Worm (Caenorhabditis elegans) whole organism, mixed stage, embryonic: ENCODE measurements around the gene sra-33.

Source experiments
- M03D4.4 ChIP-seq: sonication (generic microtip); optimal IDR thresholded peaks from 2 replicates; lab custom pipeline; 2017; ENCODE audit warnings: mild to moderate bottlenecking, missing genetic modification characterization, missing compliant biosample characterization
- bed-3 ChIP-seq: fragments of 200-800 bp; sonication (Bioruptor generic); optimal IDR thresholded peaks from 3 replicates; lab custom pipeline; 2018; ENCODE audit warnings: mild to moderate bottlenecking, missing genetic modification characterization, moderate library complexity, missing compliant biosample characterization
- blmp-1 ChIP-seq: fragments of 150-350 bp; optimal IDR thresholded peaks from 2 replicates; lab custom pipeline; 2014; ENCODE audit warnings: missing biosample characterization, missing genetic modification characterization
- ceh-39 ChIP-seq: fragments of 150-350 bp; optimal IDR thresholded peaks from 2 replicates; lab custom pipeline; 2014; ENCODE audit warnings: missing biosample characterization, missing genetic modification characterization
- ceh-43 ChIP-seq: fragments of 200-800 bp; sonication (Bioruptor generic); optimal IDR thresholded peaks from 2 replicates; lab custom pipeline; 2018; ENCODE audit warnings: mild to moderate bottlenecking, missing genetic modification characterization, moderate library complexity, missing compliant biosample characterization
- ceh-83 ChIP-seq: fragments of 200-800 bp; sonication (Bioruptor generic); optimal IDR thresholded peaks from 2 replicates; lab custom pipeline; 2018; ENCODE audit warnings: mild to moderate bottlenecking, missing genetic modification characterization, missing compliant biosample characterization
- ces-1 ChIP-seq: fragments of 150-350 bp; optimal IDR thresholded peaks from 2 replicates; lab custom pipeline; 2014; ENCODE audit warnings: missing biosample characterization, missing genetic modification reagents, missing genetic modification characterization
- cnd-1 ChIP-seq: fragments of 200-800 bp; sonication (Bioruptor generic); optimal IDR thresholded peaks from 2 replicates; lab custom pipeline; 2018; ENCODE audit warnings: mild to moderate bottlenecking, missing genetic modification characterization, missing compliant biosample characterization
- drap-1 ChIP-seq: fragments of 200-800 bp; sonication (Bioruptor generic); optimal IDR thresholded peaks from 3 replicates; lab custom pipeline; 2018; ENCODE audit warnings: mild to moderate bottlenecking, missing genetic modification characterization, missing compliant biosample characterization
- elt-1 ChIP-seq: sonication (generic microtip); optimal IDR thresholded peaks from 2 replicates; lab custom pipeline; 2017; ENCODE audit warnings: missing genetic modification characterization, mild to moderate bottlenecking, missing compliant biosample characterization, antibody characterized with exemption, moderate library complexity, borderline replicate concordance; ENCODE audit not compliant: insufficient read depth
- elt-3 ChIP-seq: fragments of 150-350 bp; optimal IDR thresholded peaks from 2 replicates; lab custom pipeline; 2014; ENCODE audit warnings: missing biosample characterization, missing genetic modification characterization
- flh-1 ChIP-seq: fragments of 200-800 bp; sonication (Bioruptor generic); optimal IDR thresholded peaks from 2 replicates; lab custom pipeline; 2018; ENCODE audit warnings: mild to moderate bottlenecking, missing genetic modification characterization, moderate library complexity, missing compliant biosample characterization
- ham-2 ChIP-seq: fragments of 200-800 bp; sonication (Bioruptor generic); optimal IDR thresholded peaks from 2 replicates; lab custom pipeline; 2018; ENCODE audit warnings: mild to moderate bottlenecking, missing genetic modification characterization, missing compliant biosample characterization
- hlh-1 ChIP-seq: fragments of 150-350 bp; optimal IDR thresholded peaks from 2 replicates; lab custom pipeline; 2014; ENCODE audit warnings: missing biosample characterization, missing genetic modification reagents, missing genetic modification characterization
- lin-13 ChIP-seq: fragments of 150-350 bp; optimal IDR thresholded peaks from 2 replicates; lab custom pipeline; 2014; ENCODE audit warnings: missing biosample characterization, missing genetic modification characterization
- lin-32 ChIP-seq: fragments of 200-800 bp; sonication (Bioruptor generic); optimal IDR thresholded peaks from 2 replicates; lab custom pipeline; 2018; ENCODE audit warnings: mild to moderate bottlenecking, missing genetic modification characterization, missing compliant biosample characterization
- lsy-2 ChIP-seq: fragments of 150-350 bp; optimal IDR thresholded peaks from 2 replicates; lab custom pipeline; 2014; ENCODE audit warnings: missing biosample characterization, missing genetic modification characterization
- mab-5 ChIP-seq: fragments of 150-350 bp; optimal IDR thresholded peaks from 2 replicates; lab custom pipeline; 2014; ENCODE audit warnings: missing biosample characterization, missing genetic modification characterization
- mep-1 ChIP-seq: fragments of 150-350 bp; optimal IDR thresholded peaks from 2 replicates; lab custom pipeline; 2017; ENCODE audit warnings: missing biosample characterization, missing genetic modification reagents, missing genetic modification characterization, inconsistent platforms
- mls-2 ChIP-seq: sonication (generic microtip); optimal IDR thresholded peaks from 2 replicates; lab custom pipeline; 2016; ENCODE audit warnings: mild to moderate bottlenecking, missing genetic modification characterization, moderate library complexity, missing compliant biosample characterization
- nhr-12 ChIP-seq: fragments of 150-350 bp; optimal IDR thresholded peaks from 2 replicates; lab custom pipeline; 2014; ENCODE audit warnings: missing biosample characterization, missing genetic modification characterization
- nhr-2 ChIP-seq: fragments of 150-350 bp; optimal IDR thresholded peaks from 2 replicates; lab custom pipeline; 2014; ENCODE audit warnings: missing biosample characterization, missing genetic modification characterization
- nhr-237 ChIP-seq: fragments of 150-350 bp; optimal IDR thresholded peaks from 2 replicates; lab custom pipeline; 2014; ENCODE audit warnings: missing biosample characterization, missing genetic modification characterization
- nhr-28 ChIP-seq: fragments of 150-350 bp; optimal IDR thresholded peaks from 2 replicates; lab custom pipeline; 2014; ENCODE audit warnings: missing biosample characterization, missing genetic modification characterization
- nhr-76 ChIP-seq: sonication (generic microtip); optimal IDR thresholded peaks from 2 replicates; lab custom pipeline; 2017; ENCODE audit warnings: missing biosample characterization, missing genetic modification characterization
- pha-4 ChIP-seq: fragments of 150-350 bp; optimal IDR thresholded peaks from 2 replicates; lab custom pipeline; 2018; ENCODE audit warnings: missing biosample characterization, missing genetic modification reagents, missing genetic modification characterization
- sem-2 ChIP-seq: fragments of 200-800 bp; sonication (Bioruptor generic); optimal IDR thresholded peaks from 2 replicates; lab custom pipeline; 2018; ENCODE audit warnings: mild to moderate bottlenecking, missing genetic modification characterization, missing compliant biosample characterization
- snpc-4 ChIP-seq: fragments of 150-350 bp; optimal IDR thresholded peaks from 2 replicates; lab custom pipeline; 2014; ENCODE audit warnings: missing biosample characterization, missing genetic modification characterization
- sptf-1 ChIP-seq: sonication (generic microtip); optimal IDR thresholded peaks from 2 replicates; lab custom pipeline; 2017; ENCODE audit warnings: mild to moderate bottlenecking, missing genetic modification characterization, moderate library complexity, missing compliant biosample characterization
- tbx-8 ChIP-seq: fragments of 200-800 bp; sonication (Bioruptor generic); optimal IDR thresholded peaks from 2 replicates; lab custom pipeline; 2018; ENCODE audit warnings: mild to moderate bottlenecking, missing genetic modification characterization, moderate library complexity, missing compliant biosample characterization
- unc-120 ChIP-seq: sonication (generic microtip); optimal IDR thresholded peaks from 2 replicates; lab custom pipeline; 2017; ENCODE audit warnings: missing genetic modification characterization, missing compliant biosample characterization; ENCODE audit not compliant: poor library complexity, severe bottlenecking
- unc-39 ChIP-seq: fragments of 150-350 bp; optimal IDR thresholded peaks from 2 replicates; lab custom pipeline; 2014; ENCODE audit warnings: missing biosample characterization, missing genetic modification characterization
- unc-62 ChIP-seq: fragments of 150-350 bp; optimal IDR thresholded peaks from 2 replicates; lab custom pipeline; 2014; ENCODE audit warnings: missing biosample characterization, missing genetic modification reagents, missing genetic modification characterization
- zip-8 ChIP-seq: fragments of 150-350 bp; optimal IDR thresholded peaks from 2 replicates; lab custom pipeline; 2014; ENCODE audit warnings: missing biosample characterization, missing genetic modification characterization
- ztf-11 ChIP-seq: fragments of 150-350 bp; optimal IDR thresholded peaks from 2 replicates; lab custom pipeline; 2014; ENCODE audit warnings: missing biosample characterization, missing genetic modification characterization

The sra-33 gene

DNA sequence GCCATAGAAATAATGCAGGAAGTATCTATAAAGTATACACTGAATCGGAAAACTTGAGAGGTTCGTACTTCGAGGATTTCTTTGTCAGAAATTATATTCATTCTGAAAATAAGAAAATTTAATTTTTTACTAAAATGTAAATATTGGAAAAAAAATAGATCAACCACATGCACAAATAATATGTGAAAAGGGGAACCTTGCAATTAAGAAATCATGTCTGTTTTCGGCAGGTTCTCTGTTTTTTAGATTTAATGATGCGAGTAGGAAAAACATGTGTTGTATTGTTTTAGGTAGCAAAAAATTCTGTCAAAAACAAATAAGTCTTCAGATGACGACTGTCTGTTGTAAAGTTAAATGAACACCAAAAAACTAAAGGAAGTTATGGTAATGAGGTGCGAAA lies at the start of gene sra-33:
sra-33 (minus strand) TSS at position 101 of the 400 bp plus-strand sequence.
- TF ChIP-seq nhr-2 (tag; lab: Kevin White, UChicago): no peak
- no peak for TF ChIP-seq nhr-76 (tag; lab: Kevin White, UChicago)
- TF ChIP-seq lsy-2: no peak
- TF ChIP-seq unc-39 (tag; lab: Kevin White, UChicago): no peak
- no peak for TF ChIP-seq nhr-28 (tag; lab: Kevin White, UChicago)
- TF ChIP-seq mls-2 (tag; lab: Kevin White, UChicago): no peak
- no peak for TF ChIP-seq ztf-11 (tag; lab: Kevin White, UChicago)
- no peak for TF ChIP-seq mep-1 (tag; lab: Kevin White, UChicago)
- TF ChIP-seq blmp-1 (tag; lab: Kevin White, UChicago): no peak
- TF ChIP-seq bed-3 (GFP tag; lab: Kevin White, UChicago): no peak
- TF ChIP-seq cnd-1 (tag; lab: Kevin White, UChicago): no peak
- no peak for TF ChIP-seq lin-32 (GFP tag; lab: Kevin White, UChicago)
- TF ChIP-seq sem-2 (GFP tag; lab: Kevin White, UChicago): no peak
- no peak for TF ChIP-seq unc-62
- no peak for TF ChIP-seq ceh-39
- TF ChIP-seq nhr-237 (tag; lab: Kevin White, UChicago): no peak

DNA sequence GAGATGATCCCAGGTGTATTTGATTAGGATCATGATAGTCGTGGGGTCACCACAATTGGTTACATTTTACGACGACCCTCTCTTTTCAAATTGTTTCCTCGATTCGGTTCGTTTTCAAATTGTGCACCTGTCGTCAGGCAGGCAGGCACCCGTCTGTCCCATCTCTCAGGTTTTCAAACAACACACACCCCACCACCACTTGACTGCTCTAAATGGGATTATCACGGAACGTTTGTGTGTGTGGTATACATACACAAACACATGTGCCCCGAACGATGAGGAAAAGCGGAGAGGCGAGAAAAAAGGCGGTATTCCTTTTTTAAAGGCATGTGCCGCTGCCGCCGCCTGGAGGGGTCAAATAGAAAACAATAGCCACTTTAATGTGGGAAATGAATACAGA lies 48.3 kb upstream of the sra-33 start:
- no peak for TF ChIP-seq snpc-4 (tag; lab: Kevin White, UChicago)
- TF ChIP-seq zip-8 (tag; lab: Kevin White, UChicago): no peak
- TF ChIP-seq cnd-1 (tag; lab: Kevin White, UChicago): peak; percentile 5
- TF ChIP-seq hlh-1 (tag; lab: Kevin White, UChicago): no peak
- no peak for TF ChIP-seq drap-1 (GFP tag; lab: Kevin White, UChicago)
- TF ChIP-seq nhr-76 (tag; lab: Kevin White, UChicago): no peak
- TF ChIP-seq unc-62: no peak
- peak; percentile 59 for TF ChIP-seq ztf-11 (tag; lab: Kevin White, UChicago)
- no peak for TF ChIP-seq nhr-12 (tag; lab: Kevin White, UChicago)
- no peak for TF ChIP-seq mls-2 (tag; lab: Kevin White, UChicago)
- no peak for TF ChIP-seq ceh-83 (GFP tag; lab: Kevin White, UChicago)
- TF ChIP-seq lsy-2: no peak
- no peak for TF ChIP-seq elt-1
- TF ChIP-seq pha-4 (tag; lab: Kevin White, UChicago): no peak
- no peak for TF ChIP-seq unc-120 (tag; lab: Kevin White, UChicago)
- TF ChIP-seq bed-3 (GFP tag; lab: Kevin White, UChicago): no peak
- no peak for TF ChIP-seq unc-39 (tag; lab: Kevin White, UChicago)
- TF ChIP-seq lin-32 (GFP tag; lab: Kevin White, UChicago): peak; percentile 97
- no peak for TF ChIP-seq ceh-39
- TF ChIP-seq lin-13 (tag; lab: Kevin White, UChicago): no peak
- peak; percentile 38 for TF ChIP-seq ham-2
- no peak for TF ChIP-seq nhr-28 (tag; lab: Kevin White, UChicago)
- TF ChIP-seq mab-5 (tag; lab: Kevin White, UChicago): no peak
- TF ChIP-seq ceh-43 (GFP tag; lab: Kevin White, UChicago): no peak
- TF ChIP-seq tbx-8 (GFP tag; lab: Kevin White, UChicago): no peak
- TF ChIP-seq nhr-2 (tag; lab: Kevin White, UChicago): peak; percentile 49
- no peak for TF ChIP-seq mep-1 (tag; lab: Kevin White, UChicago)
- peak; percentile 13 for TF ChIP-seq sptf-1
- TF ChIP-seq blmp-1 (tag; lab: Kevin White, UChicago): no peak
- TF ChIP-seq ces-1 (GFP tag; lab: Kevin White, UChicago): peak; percentile 48
- no peak for TF ChIP-seq elt-3
- peak; percentile 3 for TF ChIP-seq sem-2 (GFP tag; lab: Kevin White, UChicago)
- TF ChIP-seq flh-1 (GFP tag; lab: Kevin White, UChicago): no peak
- no peak for TF ChIP-seq M03D4.4 (tag; lab: Kevin White, UChicago)
- TF ChIP-seq nhr-237 (tag; lab: Kevin White, UChicago): no peak

DNA sequence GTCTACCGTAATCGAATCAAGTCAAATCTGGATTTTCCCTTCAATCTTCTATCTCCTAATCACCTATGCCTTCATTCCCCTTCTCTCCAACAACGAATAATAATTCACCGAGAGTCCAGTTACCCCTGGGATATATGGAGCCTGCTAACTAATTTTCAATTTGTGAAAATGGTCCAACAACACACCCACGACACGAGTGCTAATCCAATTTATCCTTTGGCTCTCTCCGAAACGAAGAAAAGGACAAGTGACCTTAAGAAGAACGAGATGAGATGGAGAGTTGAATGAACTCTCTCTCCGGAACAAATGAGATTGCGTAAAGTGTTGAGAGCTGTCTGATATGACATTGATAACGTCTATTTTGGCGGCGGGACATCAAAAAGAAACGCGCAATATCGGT lies 47.3 kb upstream of the sra-33 start:
- TF ChIP-seq ces-1 (GFP tag; lab: Kevin White, UChicago) (peak; percentile 99), unc-39 (tag; lab: Kevin White, UChicago) (no peak)
- TF ChIP-seq, all 35 proteins: peak for 1
